Worm (Caenorhabditis elegans) whole organism, L3 larva: ENCODE data around the gene K03H6.5.

ENCODE experiments used
- ama-1 ChIP-seq: fragments of 150-350 bp; optimal IDR thresholded peaks from 2 replicates; lab custom pipeline; 2018
- snpc-4 ChIP-seq: fragments of 150-350 bp; optimal IDR thresholded peaks from 2 replicates; lab custom pipeline; 2014; ENCODE audit warnings: missing biosample characterization, missing genetic modification characterization
- ztf-4 ChIP-seq: fragments of 150-350 bp; optimal IDR thresholded peaks from 2 replicates; lab custom pipeline; 2014; ENCODE audit warnings: missing biosample characterization, missing genetic modification characterization

- TF ChIP-seq ztf-4 (tag; lab: Kevin White, UChicago) (no peak), ama-1 (no peak), snpc-4 (tag; lab: Kevin White, UChicago) (no peak)
Measured at ce11 chrIV:1550131-1550530, 13.9 kb upstream of the K03H6.5 start, which contains the start of gene C34H4.5.
